Worm (Caenorhabditis elegans) whole organism, L4 larva: ENCODE measurements around the gene str-228.

ENCODE experiments used
- ceh-62 ChIP-seq: sonication (generic microtip); optimal IDR thresholded peaks from 2 replicates; lab custom pipeline; 2017; ENCODE audit warnings: missing biosample characterization, missing genetic modification characterization
- egl-43 ChIP-seq: fragments of 200-800 bp; sonication (Bioruptor generic); IDR thresholded peaks from 2 replicates; pipeline ENCODE4 v1.3.6; 2022; ENCODE audit warnings: missing genetic modification reagents, missing genetic modification characterization, missing compliant biosample characterization
- lin-13 ChIP-seq: fragments of 150-350 bp; optimal IDR thresholded peaks from 2 replicates; lab custom pipeline; 2014; ENCODE audit warnings: missing biosample characterization, missing genetic modification reagents, missing genetic modification characterization

DNA sequence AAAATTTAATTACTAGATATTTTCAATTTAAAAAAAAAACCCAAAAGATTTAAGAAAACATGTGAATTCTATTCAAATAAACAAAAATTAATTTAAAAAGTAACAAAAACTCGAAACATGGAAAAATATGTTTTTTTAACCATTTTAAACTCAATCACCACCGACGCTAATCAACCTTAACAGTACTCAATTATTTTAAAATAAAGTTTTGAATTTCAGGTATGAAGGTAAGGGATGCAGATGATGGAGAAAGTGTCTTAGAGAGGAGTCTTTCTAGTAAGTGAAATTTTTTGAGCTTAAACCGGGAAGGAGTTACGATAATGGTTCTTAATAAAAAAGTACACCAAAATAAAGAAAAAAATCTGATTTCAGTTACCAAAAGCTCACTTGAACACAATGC lies 46.5 kb upstream of the str-228 start, which contains the start of gene slc-28.1:
- no peak for TF ChIP-seq ceh-62 (tag; lab: Kevin White, UChicago)
- TF ChIP-seq lin-13, result no peak
- TF ChIP-seq egl-43 (GFP tag; lab: Robert Waterston, UW), result no peak
